Worm (Caenorhabditis elegans) whole organism, midembryonic: ENCODE data around the gene mms-19.

ENCODE experiments used
- cog-1 ChIP-seq: sonication (generic microtip); optimal IDR thresholded peaks from 2 replicates; lab custom pipeline; 2016; ENCODE audit warnings: missing genetic modification characterization, missing compliant biosample characterization
- med-1 ChIP-seq: sonication (generic microtip); optimal IDR thresholded peaks from 2 replicates; lab custom pipeline; 2017; ENCODE audit warnings: missing genetic modification characterization, mild to moderate bottlenecking, missing compliant biosample characterization, antibody characterized with exemption, missing genetic modification reagents; ENCODE audit not compliant: insufficient read depth

DNA sequence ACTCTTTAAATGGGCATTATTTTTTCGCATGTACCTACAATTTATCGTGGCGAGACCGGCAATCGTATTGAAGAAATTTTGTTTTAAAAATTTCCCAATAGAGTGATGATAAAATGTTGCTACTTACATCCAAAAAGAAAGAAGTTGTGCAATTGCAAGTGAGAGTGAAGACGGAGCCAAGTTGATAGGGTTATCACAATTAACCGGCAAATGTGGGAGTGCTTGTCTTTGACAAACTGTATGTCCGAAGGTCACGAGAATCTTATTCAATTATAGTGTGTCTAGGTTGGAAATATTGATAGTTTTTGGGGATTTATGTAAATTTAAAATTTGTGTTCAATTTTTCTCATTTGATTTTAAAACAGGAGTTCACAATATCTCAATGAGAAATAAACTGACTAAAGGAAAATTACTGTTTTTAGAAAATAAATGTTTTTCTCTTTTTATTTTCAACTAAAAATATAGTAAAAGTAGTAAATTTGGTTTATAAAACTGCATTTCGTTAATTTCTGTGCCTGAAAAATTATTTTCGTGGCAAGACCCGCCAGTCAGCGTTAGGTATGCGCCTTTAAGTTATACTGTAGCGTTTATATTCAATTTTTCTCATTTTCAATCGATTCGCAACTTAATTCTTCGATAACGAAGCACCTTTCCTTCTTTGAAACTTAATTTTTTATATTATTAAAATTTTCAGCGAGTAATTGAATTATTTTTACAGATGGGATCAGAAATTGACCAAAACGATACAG is at the start of gene mms-19, which contains the start of gene hpo-15:
- no peak for TF ChIP-seq cog-1 (tag; lab: Kevin White, UChicago)
- no peak for TF ChIP-seq med-1
